Worm (Caenorhabditis elegans): Measurements from ENCODE around the gene C23F12.3.

C23F12.3 gene

DNA sequence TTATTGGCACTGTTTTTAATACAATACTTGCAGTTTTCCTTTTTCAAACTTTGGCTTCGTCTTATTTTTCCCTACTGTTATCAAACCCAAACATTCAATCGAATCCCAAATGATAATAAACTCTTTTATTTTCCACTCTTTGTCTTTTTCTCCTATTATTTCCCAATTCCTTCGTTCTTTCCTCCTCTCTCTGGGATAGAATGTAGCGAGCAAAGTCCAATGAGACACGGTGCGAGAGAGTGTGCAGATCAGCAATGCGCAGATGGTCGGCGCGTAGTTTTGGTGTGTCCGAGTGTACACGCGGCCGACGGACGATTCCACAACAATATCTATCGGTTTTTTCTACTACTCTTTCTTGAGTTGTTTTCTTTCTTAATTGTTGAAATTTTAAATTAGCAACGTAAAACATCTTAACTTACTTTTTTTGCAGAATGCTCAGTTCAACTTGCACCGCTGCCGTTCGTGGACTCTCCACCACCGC is 39.6 kb downstream of the C23F12.3 start, which contains the start of gene B0272.3:
TSS of gene B0272.3 (plus strand) at position 431 of the 481 bp plus-strand sequence.
- TF ChIP-seq ztf-11 (tag; optimal IDR thresholded peaks at IDR 0.05) (no peak), nhr-12 (tag; optimal IDR thresholded peaks at IDR 0.05) (no peak), lsy-2 (tag; optimal IDR thresholded peaks at IDR 0.05) (peak in 1 of 2 experiments; percentile 39), mdl-1 (tag; optimal IDR thresholded peaks at IDR 0.05) (no peak), nhr-11 (tag; optimal IDR thresholded peaks at IDR 0.05) (no peak), unc-62 (GFP tag; optimal IDR thresholded peaks at IDR 0.05) (no peak), ama-1 (optimal IDR thresholded peaks at IDR 0.05) (no peak), egl-27 (tag; optimal IDR thresholded peaks at IDR 0.05) (peak; percentile 29), crh-2 (tag; optimal IDR thresholded peaks at IDR 0.05) (peak; percentile 73), lin-11 (tag; optimal IDR thresholded peaks at IDR 0.05) (no peak), nhr-6 (tag; optimal IDR thresholded peaks at IDR 0.05) (no peak), C34F6.9 (tag; optimal IDR thresholded peaks at IDR 0.05) (no peak), nhr-77 (tag; optimal IDR thresholded peaks at IDR 0.05) (no peak), nhr-25 (tag; optimal IDR thresholded peaks at IDR 0.05) (peak; percentile 46), unc-39 (tag; optimal IDR thresholded peaks at IDR 0.05) (no peak), fos-1 (tag; optimal IDR thresholded peaks at IDR 0.05) (peak; percentile 65), ceh-16 (tag; optimal IDR thresholded peaks at IDR 0.05) (no peak), sem-4 (tag; optimal IDR thresholded peaks at IDR 0.05) (peak; percentile 30), ceh-82 (tag; optimal IDR thresholded peaks at IDR 0.05) (no peak), nhr-129 (tag; optimal IDR thresholded peaks at IDR 0.05) (peak; percentile 61), sma-9 (GFP tag; optimal IDR thresholded peaks at IDR 0.05) (peak; percentile 69), sma-9 (tag; optimal IDR thresholded peaks at IDR 0.05) (no peak), F13H6.1 (tag; optimal IDR thresholded peaks at IDR 0.05) (peak; percentile 67), gmeb-1 (tag; optimal IDR thresholded peaks at IDR 0.05) (peak; percentile 56), ztf-1 (GFP tag; conservative IDR thresholded peaks at IDR 0.05) (no peak), skn-1 (tag; optimal IDR thresholded peaks at IDR 0.05) (peak; percentile 5), nhr-21 (tag; optimal IDR thresholded peaks at IDR 0.05) (peak; percentile 73), ztf-4 (tag; optimal IDR thresholded peaks at IDR 0.05) (no peak), nhr-237 (tag; optimal IDR thresholded peaks at IDR 0.05) (no peak), sma-3 (GFP tag; optimal IDR thresholded peaks at IDR 0.05) (peak; percentile 69)

DNA sequence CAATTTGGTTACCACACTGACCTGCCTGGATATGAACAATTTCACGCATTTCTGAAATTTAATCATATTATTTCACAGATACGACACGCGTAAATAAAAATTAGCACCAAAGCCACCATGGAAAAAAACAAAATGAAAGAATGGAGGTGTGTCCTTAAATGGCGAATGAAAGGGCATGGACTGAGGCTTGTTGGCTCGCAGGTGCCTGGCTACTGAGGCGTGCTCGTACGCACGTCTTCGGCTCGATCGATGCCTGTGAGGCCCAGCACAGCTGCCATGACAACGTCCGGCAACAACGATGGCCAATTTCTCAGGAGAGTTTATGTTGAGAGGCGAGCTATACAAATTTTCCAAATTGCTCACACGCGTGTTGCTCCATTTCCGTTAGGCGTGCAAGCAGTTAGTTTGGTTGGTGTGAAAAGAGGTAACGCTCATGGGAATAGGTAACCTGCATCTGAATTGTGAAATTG is 45.4 kb downstream of the C23F12.3 start, which contains the start of gene tbb-4:
TSS of gene tbb-4 (minus strand) at position 51 of the 470 bp plus-strand sequence.
- no peak for TF ChIP-seq peb-1 (tag; optimal IDR thresholded peaks at IDR 0.05)
- no peak for TF ChIP-seq nhr-23 (tag; optimal IDR thresholded peaks at IDR 0.05)
- no peak for TF ChIP-seq mdl-1 (tag; optimal IDR thresholded peaks at IDR 0.05)
- TF ChIP-seq nhr-12 (tag; optimal IDR thresholded peaks at IDR 0.05), result no peak
- no peak for TF ChIP-seq mbf-1 (tag; optimal IDR thresholded peaks at IDR 0.05)
- no peak for TF ChIP-seq aly-2 (tag; optimal IDR thresholded peaks at IDR 0.05)
- no peak for TF ChIP-seq alr-1 (tag; optimal IDR thresholded peaks at IDR 0.05)
- TF ChIP-seq nhr-237 (tag; optimal IDR thresholded peaks at IDR 0.05), result no peak
- no peak for TF ChIP-seq nhr-129 (tag; optimal IDR thresholded peaks at IDR 0.05)
- no peak for TF ChIP-seq ZK546.5 (tag; optimal IDR thresholded peaks at IDR 0.05)
- TF ChIP-seq crh-2 (tag; optimal IDR thresholded peaks at IDR 0.05), result no peak
- TF ChIP-seq nhr-11 (tag; optimal IDR thresholded peaks at IDR 0.05), result no peak
- TF ChIP-seq ztf-4 (tag; optimal IDR thresholded peaks at IDR 0.05), result no peak
- no peak for TF ChIP-seq elt-3 (tag; optimal IDR thresholded peaks at IDR 0.05)
- TF ChIP-seq unc-55 (GFP tag; optimal IDR thresholded peaks at IDR 0.05), result no peak
- TF ChIP-seq ztf-11 (tag; optimal IDR thresholded peaks at IDR 0.05), result no peak

DNA sequence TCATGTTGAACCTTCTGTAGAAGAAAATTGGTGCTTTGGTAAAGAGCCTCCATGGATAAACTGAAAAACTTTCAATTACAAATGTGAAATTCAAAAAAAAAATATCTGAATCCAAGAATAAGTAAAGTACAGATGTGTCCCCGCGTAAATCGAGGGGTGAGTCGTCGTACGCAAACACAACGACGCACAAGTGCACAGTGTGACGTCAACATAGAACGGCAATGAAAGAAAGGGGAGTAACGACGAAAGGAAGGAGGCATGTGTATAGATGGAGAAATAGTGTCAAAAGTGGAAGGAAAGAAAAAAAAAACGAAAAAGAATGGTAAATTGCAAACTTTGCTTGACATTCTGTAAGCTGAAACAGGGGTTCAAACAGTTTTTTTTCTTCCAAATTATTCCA is 50.1 kb downstream of the C23F12.3 start, which contains the start of gene memb-1:
TSS of gene memb-1 (minus strand) at position 60 of the 400 bp plus-strand sequence.
- TF ChIP-seq zag-1 (tag; optimal IDR thresholded peaks at IDR 0.05) (peak; percentile 26), ceh-16 (tag; optimal IDR thresholded peaks at IDR 0.05) (no peak), crh-2 (tag; optimal IDR thresholded peaks at IDR 0.05) (peak; percentile 90), sma-3 (GFP tag; optimal IDR thresholded peaks at IDR 0.05) (peak; percentile 38), R02D3.7 (tag; optimal IDR thresholded peaks at IDR 0.05) (no peak), ZK546.5 (tag; optimal IDR thresholded peaks at IDR 0.05) (no peak), sem-4 (tag; optimal IDR thresholded peaks at IDR 0.05) (peak; percentile 54), ama-1 (optimal IDR thresholded peaks at IDR 0.05) (no peak), fos-1 (tag; optimal IDR thresholded peaks at IDR 0.05) (peak; percentile 93), nhr-129 (tag; optimal IDR thresholded peaks at IDR 0.05) (peak; percentile 81), lin-39 (tag; optimal IDR thresholded peaks at IDR 0.05) (no peak), nhr-25 (tag; optimal IDR thresholded peaks at IDR 0.05) (peak; percentile 63), ztf-4 (tag; optimal IDR thresholded peaks at IDR 0.05) (no peak), lin-13 (GFP tag; optimal IDR thresholded peaks at IDR 0.05) (peak; percentile 62), nhr-237 (tag; optimal IDR thresholded peaks at IDR 0.05) (no peak), blmp-1 (tag; optimal IDR thresholded peaks at IDR 0.05; ENCODE audit: insufficient read depth) (no peak), dmd-4 (tag; optimal IDR thresholded peaks at IDR 0.05) (no peak), mab-5 (tag; optimal IDR thresholded peaks at IDR 0.05) (peak; percentile 31), aly-2 (tag; optimal IDR thresholded peaks at IDR 0.05) (no peak), nhr-77 (tag; optimal IDR thresholded peaks at IDR 0.05) (no peak), mdl-1 (tag; optimal IDR thresholded peaks at IDR 0.05) (no peak), egl-27 (tag; optimal IDR thresholded peaks at IDR 0.05) (peak; percentile 28), unc-39 (tag; optimal IDR thresholded peaks at IDR 0.05) (no peak), gmeb-1 (tag; optimal IDR thresholded peaks at IDR 0.05) (peak; percentile 56), nhr-12 (tag; optimal IDR thresholded peaks at IDR 0.05) (no peak), nhr-11 (tag; optimal IDR thresholded peaks at IDR 0.05) (no peak), ceh-82 (tag; optimal IDR thresholded peaks at IDR 0.05) (no peak), ztf-1 (GFP tag; conservative IDR thresholded peaks at IDR 0.05) (no peak), nhr-10 (tag; optimal IDR thresholded peaks at IDR 0.05) (no peak), nhr-6 (tag; optimal IDR thresholded peaks at IDR 0.05) (no peak), F13H6.1 (tag; optimal IDR thresholded peaks at IDR 0.05) (peak; percentile 28), nhr-21 (tag; optimal IDR thresholded peaks at IDR 0.05) (no peak), snpc-4 (tag; optimal IDR thresholded peaks at IDR 0.05) (peak; percentile 13)

Data from whole organism, L2 larva.